Fruit fly (Drosophila melanogaster) whole organism: ENCODE results near the gene Or65b.

Source experiments
- CG8478 ChIP-seq: fragments of >200 bp; optimal IDR thresholded peaks from 2 replicates; lab custom pipeline; 2018; ENCODE audit warnings: inconsistent platforms
- EcR ChIP-seq, 2 experiments: fragments of >200 bp; optimal IDR thresholded peaks; 2 replicates each; lab custom pipeline; 2017; ENCODE audit warnings: missing biosample characterization in 2 of 2, missing genetic modification characterization in 2 of 2, missing genetic modification reagents in 2 of 2
- pan ChIP-seq: fragments of >200 bp; optimal IDR thresholded peaks from 2 replicates; lab custom pipeline; 2017

- TF ChIP-seq pan (lab: Kevin White, UChicago) (no peak), EcR (GFP tag; optimal IDR thresholded peaks at IDR 0.05; lab: Kevin White, UChicago) (no peak), CG8478 (lab: Kevin White, UChicago) (no peak)
Measured at dm6 chr3L:6322680-6323079, 2.7 kb upstream of the Or65b start.
